Worm (Caenorhabditis elegans): Measurements from ENCODE around the gene H08J19.1.

ce11 chrX:15613745-15614229 is 29.0 kb upstream of the H08J19.1 start, which contains the start of gene K09E9.3:
- TF ChIP-seq lin-15B (tag; optimal IDR thresholded peaks at IDR 0.05): no peak
- no peak for TF ChIP-seq dmd-6 (GFP tag; IDR thresholded peaks at IDR 0.05)
- no peak for TF ChIP-seq ceh-20 (GFP tag; IDR thresholded peaks at IDR 0.05)
- TF ChIP-seq ztf-11 (tag; optimal IDR thresholded peaks at IDR 0.05): no peak
- TF ChIP-seq mdt-29 (GFP tag; IDR thresholded peaks at IDR 0.05): no peak
- TF ChIP-seq tra-1 (GFP tag; IDR thresholded peaks at IDR 0.05): no peak
